Worm (Caenorhabditis elegans) whole organism, L4 larva: ENCODE results near the gene cox-6A.

Experiments used
- F10B5.3 ChIP-seq: sonication (generic microtip); optimal IDR thresholded peaks from 2 replicates; lab custom pipeline; 2016; ENCODE audit warnings: mild to moderate bottlenecking, missing genetic modification characterization, missing compliant biosample characterization
- F37D6.2 ChIP-seq: sonication (generic microtip); optimal IDR thresholded peaks from 2 replicates; lab custom pipeline; 2016; ENCODE audit warnings: mild to moderate bottlenecking, missing genetic modification characterization, missing compliant biosample characterization
- F44E2.7 ChIP-seq: fragments of 200-800 bp; sonication (Bioruptor generic); IDR thresholded peaks from 2 replicates; pipeline ENCODE4 v2.1.2; 2022; ENCODE audit warnings: missing genetic modification characterization, missing compliant biosample characterization
- T26A8.4 ChIP-seq: fragments of 200-800 bp; sonication (Bioruptor generic); IDR thresholded peaks from 2 replicates; pipeline ENCODE4 v1.3.6; 2022; ENCODE audit warnings: missing genetic modification characterization, missing compliant biosample characterization
- Y5F2A.4 ChIP-seq: fragments of 200-800 bp; sonication (Bioruptor generic); optimal IDR thresholded peaks from 2 replicates; lab custom pipeline; 2018; ENCODE audit warnings: mild to moderate bottlenecking, missing genetic modification characterization, missing compliant biosample characterization
- Y75B8A.6 ChIP-seq: fragments of 200-800 bp; sonication (Bioruptor generic); IDR thresholded peaks from 2 replicates; pipeline ENCODE4 v1.3.6; 2022; ENCODE audit warnings: missing genetic modification reagents, missing genetic modification characterization, missing compliant biosample characterization
- aly-2 ChIP-seq: sonication (generic microtip); optimal IDR thresholded peaks from 2 replicates; lab custom pipeline; 2018; ENCODE audit warnings: missing biosample characterization, missing genetic modification characterization
- ama-1 ChIP-seq: fragments of 150-350 bp; optimal IDR thresholded peaks from 2 replicates; lab custom pipeline; 2014; ENCODE audit warnings: inconsistent platforms, mixed read lengths
- attf-4 ChIP-seq: sonication (generic microtip); optimal IDR thresholded peaks from 3 replicates; lab custom pipeline; 2017; ENCODE audit warnings: missing biosample characterization, missing genetic modification characterization
- ceh-20 ChIP-seq: fragments of 200-800 bp; sonication (Bioruptor generic); IDR thresholded peaks from 2 replicates; pipeline ENCODE4 v1.3.6; 2022; ENCODE audit warnings: missing genetic modification reagents, missing genetic modification characterization, missing compliant biosample characterization
- ceh-44 ChIP-seq: fragments of 200-800 bp; sonication (Bioruptor generic); IDR thresholded peaks from 2 replicates; pipeline ENCODE4 v1.3.6; 2022; ENCODE audit warnings: missing genetic modification reagents, missing genetic modification characterization, missing compliant biosample characterization
- ctbp-1 ChIP-seq: fragments of 200-800 bp; sonication (Bioruptor generic); IDR thresholded peaks from 2 replicates; pipeline ENCODE4 v1.3.6; 2022; ENCODE audit warnings: missing genetic modification reagents, missing genetic modification characterization, missing compliant biosample characterization
- daf-16 ChIP-seq, 3 experiments: sonication (generic microtip); optimal IDR thresholded peaks; 2 replicates each; lab custom pipeline; 2016 to 2017; ENCODE audit warnings: missing genetic modification characterization in 3 of 3, missing genetic modification reagents in 3 of 3, mild to moderate bottlenecking in 2 of 3, missing compliant biosample characterization in 2 of 3, missing biosample characterization in 1 of 3, moderate library complexity in 1 of 3
- daf-8 ChIP-seq: fragments of 200-800 bp; sonication (Bioruptor generic); IDR thresholded peaks from 2 replicates; pipeline ENCODE4 v1.3.6; 2022; ENCODE audit warnings: missing genetic modification characterization, missing compliant biosample characterization
- dmd-6 ChIP-seq: fragments of 200-800 bp; sonication (Bioruptor generic); IDR thresholded peaks from 2 replicates; pipeline ENCODE4 v1.3.6; 2022; ENCODE audit warnings: missing genetic modification reagents, missing genetic modification characterization, missing compliant biosample characterization
- dpl-1 ChIP-seq: fragments of 150-350 bp; optimal IDR thresholded peaks from 2 replicates; lab custom pipeline; 2014; ENCODE audit warnings: missing biosample characterization, missing genetic modification reagents, missing genetic modification characterization
- egl-27 ChIP-seq: sonication (generic microtip); optimal IDR thresholded peaks from 3 replicates; lab custom pipeline; 2017; ENCODE audit warnings: missing biosample characterization, missing genetic modification reagents, missing genetic modification characterization
- fkh-10 ChIP-seq: fragments of 150-350 bp; optimal IDR thresholded peaks from 2 replicates; lab custom pipeline; 2014; ENCODE audit warnings: missing biosample characterization, missing genetic modification reagents, missing genetic modification characterization
- fos-1 ChIP-seq: fragments of 150-350 bp; optimal IDR thresholded peaks from 2 replicates; lab custom pipeline; 2014; ENCODE audit warnings: missing biosample characterization, missing genetic modification characterization
- hif-1 ChIP-seq, 2 experiments: sonication (generic microtip); optimal IDR thresholded peaks; 2 replicates each; lab custom pipeline; 2016 to 2017; ENCODE audit warnings: missing compliant biosample characterization in 2 of 2, missing genetic modification characterization in 2 of 2, missing genetic modification reagents in 2 of 2, missing genotype in 2 of 2, mild to moderate bottlenecking in 1 of 2
- hlh-11 ChIP-seq: fragments of 200-800 bp; sonication (Bioruptor generic); optimal IDR thresholded peaks from 2 replicates; lab custom pipeline; 2018; ENCODE audit warnings: mild to moderate bottlenecking, missing genetic modification characterization, missing compliant biosample characterization
- hlh-30 ChIP-seq: sonication (generic microtip); optimal IDR thresholded peaks from 2 replicates; lab custom pipeline; 2017; ENCODE audit warnings: antibody characterized with exemption, mild to moderate bottlenecking, missing genetic modification characterization, missing compliant biosample characterization; ENCODE audit not compliant: insufficient read depth
- lin-15B ChIP-seq: fragments of 150-350 bp; sonication (generic microtip); optimal IDR thresholded peaks from 3 replicates; lab custom pipeline; 2014; ENCODE audit warnings: missing biosample characterization, missing genetic modification characterization
- lin-38 ChIP-seq: fragments of 200-800 bp; sonication (Bioruptor generic); IDR thresholded peaks from 2 replicates; pipeline ENCODE4 v1.3.6; 2022; ENCODE audit warnings: missing genetic modification reagents, missing genetic modification characterization, missing compliant biosample characterization
- lin-39 ChIP-seq: fragments of 150-350 bp; optimal IDR thresholded peaks from 2 replicates; lab custom pipeline; 2014; ENCODE audit warnings: missing biosample characterization, missing genetic modification reagents, missing genetic modification characterization
- lir-3 ChIP-seq: sonication (generic microtip); optimal IDR thresholded peaks from 2 replicates; lab custom pipeline; 2016; ENCODE audit warnings: mild to moderate bottlenecking, missing genetic modification characterization, missing compliant biosample characterization
- madf-9 ChIP-seq: fragments of 200-800 bp; sonication (Bioruptor generic); conservative IDR thresholded peaks from 2 replicates; pipeline ENCODE4 v1.3.6; 2022; ENCODE audit warnings: missing genetic modification reagents, missing genetic modification characterization, missing compliant biosample characterization
- mdt-29 ChIP-seq: fragments of 200-800 bp; sonication (Bioruptor generic); IDR thresholded peaks from 2 replicates; pipeline ENCODE4 v1.3.6; 2022; ENCODE audit warnings: missing genetic modification reagents, missing genetic modification characterization, missing compliant biosample characterization
- mep-1 ChIP-seq: fragments of 150-350 bp; sonication (generic microtip); optimal IDR thresholded peaks from 3 replicates; lab custom pipeline; 2014; ENCODE audit warnings: missing biosample characterization, missing genetic modification characterization
- mxl-2 ChIP-seq: fragments of 200-800 bp; sonication (Bioruptor generic); conservative IDR thresholded peaks from 2 replicates; pipeline ENCODE4 v1.3.6; 2022; ENCODE audit warnings: missing genetic modification reagents, missing genetic modification characterization, missing compliant biosample characterization
- nhr-111 ChIP-seq: fragments of 200-800 bp; sonication (Bioruptor generic); optimal IDR thresholded peaks from 2 replicates; lab custom pipeline; 2018; ENCODE audit warnings: mild to moderate bottlenecking, missing genetic modification characterization, missing compliant biosample characterization
- nhr-28 ChIP-seq: fragments of 150-350 bp; optimal IDR thresholded peaks from 2 replicates; lab custom pipeline; 2014; ENCODE audit warnings: missing biosample characterization, missing genetic modification characterization
- nhr-77 ChIP-seq: fragments of 150-350 bp; optimal IDR thresholded peaks from 2 replicates; lab custom pipeline; 2014; ENCODE audit warnings: missing biosample characterization, missing genetic modification characterization
- php-3 ChIP-seq: fragments of 200-800 bp; sonication (Bioruptor generic); IDR thresholded peaks from 2 replicates; pipeline ENCODE4 v1.3.6; 2022; ENCODE audit warnings: missing genetic modification reagents, missing genetic modification characterization, missing compliant biosample characterization
- pqm-1 ChIP-seq: sonication (generic microtip); optimal IDR thresholded peaks from 2 replicates; lab custom pipeline; 2017; ENCODE audit warnings: missing biosample characterization, missing genetic modification characterization
- saeg-2 ChIP-seq: fragments of 200-800 bp; sonication (Bioruptor generic); IDR thresholded peaks from 2 replicates; pipeline ENCODE4 v1.3.6; 2022; ENCODE audit warnings: missing genetic modification reagents, missing genetic modification characterization, missing compliant biosample characterization
- sdz-12 ChIP-seq: fragments of 200-800 bp; sonication (Bioruptor generic); optimal IDR thresholded peaks from 2 replicates; lab custom pipeline; 2018; ENCODE audit warnings: mild to moderate bottlenecking, missing genetic modification characterization, missing compliant biosample characterization
- set-16 ChIP-seq: fragments of 200-800 bp; sonication (Bioruptor generic); IDR thresholded peaks from 2 replicates; pipeline ENCODE4 v1.3.6; 2022; ENCODE audit warnings: missing genetic modification reagents, missing genetic modification characterization, missing compliant biosample characterization
- skn-1 ChIP-seq: fragments of 150-350 bp; optimal IDR thresholded peaks from 2 replicates; lab custom pipeline; 2014; ENCODE audit warnings: missing biosample characterization, missing genetic modification characterization
- snpc-1.2 ChIP-seq: fragments of 200-800 bp; sonication (Bioruptor generic); IDR thresholded peaks from 2 replicates; pipeline ENCODE4 v1.3.6; 2022; ENCODE audit warnings: missing genetic modification reagents, missing genetic modification characterization, missing compliant biosample characterization
- snpc-4 ChIP-seq: fragments of 150-350 bp; optimal IDR thresholded peaks from 2 replicates; lab custom pipeline; 2014; ENCODE audit warnings: missing biosample characterization, missing genetic modification characterization
- spr-1 ChIP-seq: sonication (generic microtip); optimal IDR thresholded peaks from 2 replicates; lab custom pipeline; 2016; ENCODE audit warnings: mild to moderate bottlenecking, missing genetic modification characterization, missing compliant biosample characterization
- tra-1 ChIP-seq: fragments of 200-800 bp; sonication (Bioruptor generic); IDR thresholded peaks from 2 replicates; pipeline ENCODE4 v1.3.6; 2022; ENCODE audit warnings: missing genetic modification reagents, missing genetic modification characterization, missing compliant biosample characterization
- unc-130 ChIP-seq: sonication (generic microtip); optimal IDR thresholded peaks from 2 replicates; lab custom pipeline; 2016; ENCODE audit warnings: missing genetic modification reagents, missing genetic modification characterization, missing compliant biosample characterization
- unc-39 ChIP-seq: sonication (generic microtip); optimal IDR thresholded peaks from 2 replicates; lab custom pipeline; 2017; ENCODE audit warnings: missing biosample characterization, missing genetic modification characterization
- unc-62 ChIP-seq, 3 experiments: fragments of 150-350 bp in 1 of 3; sonication (generic microtip); optimal IDR thresholded peaks in 2 of 3; peaks in 1 of 3; 1 replicate in 1 of 3; 2 replicates in 2 of 3; lab custom pipeline; 2014 to 2017; ENCODE audit warnings: missing biosample characterization in 3 of 3, missing genetic modification characterization in 3 of 3, missing genetic modification reagents in 3 of 3, missing genotype in 1 of 3
- vab-7 ChIP-seq: fragments of 200-800 bp; sonication (Bioruptor generic); IDR thresholded peaks from 2 replicates; pipeline ENCODE4 v1.3.6; 2022; ENCODE audit warnings: missing genetic modification reagents, missing genetic modification characterization, missing compliant biosample characterization
- zfp-2 ChIP-seq: sonication (generic microtip); optimal IDR thresholded peaks from 2 replicates; lab custom pipeline; 2016; ENCODE audit warnings: mild to moderate bottlenecking, missing genetic modification characterization, missing compliant biosample characterization
- zfp-3 ChIP-seq: fragments of 200-800 bp; sonication (Bioruptor generic); conservative IDR thresholded peaks from 2 replicates; pipeline ENCODE4 v1.3.6; 2022; ENCODE audit warnings: missing genetic modification reagents, missing genetic modification characterization, missing compliant biosample characterization
- zip-2 ChIP-seq: fragments of 150-350 bp; optimal IDR thresholded peaks from 2 replicates; lab custom pipeline; 2014; ENCODE audit warnings: missing biosample characterization, missing genetic modification characterization

The cox-6A gene

ce11 chrIII:5085529-5085928 is 4.0 kb downstream of the cox-6A start, which contains the start of gene cah-1:
Gene cah-1, minus strand, starts transcription at chrIII:5085629.
- TF ChIP-seq lir-3 (tag; lab: Kevin White, UChicago): no peak
- no peak for TF ChIP-seq egl-27 (tag; lab: Kevin White, UChicago)
- TF ChIP-seq F10B5.3 (tag; lab: Kevin White, UChicago): no peak
- no peak for TF ChIP-seq set-16 (GFP tag; lab: Robert Waterston, UW)
- no peak for TF ChIP-seq ctbp-1 (GFP tag; lab: Robert Waterston, UW)
- TF ChIP-seq snpc-4: no peak
- TF ChIP-seq mep-1 (tag; lab: Kevin White, UChicago): no peak

DNA sequence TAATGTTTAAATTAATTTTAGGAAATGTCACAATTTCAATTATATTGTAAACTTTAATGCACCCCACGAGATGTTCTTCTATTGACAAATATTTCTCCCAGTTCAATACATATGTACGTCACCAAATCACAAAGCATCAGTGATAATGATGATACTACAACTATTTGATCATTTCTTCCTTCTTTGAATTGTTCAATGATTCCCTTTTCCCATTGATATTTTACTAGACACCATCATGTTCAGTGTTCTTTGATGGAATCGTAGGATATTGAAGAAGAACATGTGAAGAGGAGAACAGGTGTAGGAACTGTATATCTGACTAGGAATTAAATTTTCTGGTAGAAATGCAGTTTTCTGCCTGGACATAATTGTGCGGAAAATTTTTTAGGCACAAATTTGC is 8.0 kb downstream of the cox-6A start:
- TF ChIP-seq unc-62 (GFP tag; optimal IDR thresholded peaks at IDR 0.05 in 1 of 2; lab: Kevin White, UChicago): peak in 1 of 2 experiments; percentile 88
- no peak for TF ChIP-seq unc-62 (tag; optimal IDR thresholded peaks at IDR 0.05; lab: Kevin White, UChicago)
- no peak for TF ChIP-seq F37D6.2
- TF ChIP-seq zip-2 (tag; lab: Kevin White, UChicago): no peak
- TF ChIP-seq snpc-4: no peak
- TF ChIP-seq ceh-20 (GFP tag; lab: Robert Waterston, UW): no peak
- TF ChIP-seq attf-4: no peak
- no peak for TF ChIP-seq T26A8.4 (GFP tag; lab: Robert Waterston, UW)
- no peak for TF ChIP-seq skn-1 (tag; lab: Kevin White, UChicago)
- no peak for TF ChIP-seq unc-39 (tag; lab: Kevin White, UChicago)
- TF ChIP-seq spr-1: no peak
- no peak for TF ChIP-seq F44E2.7 (GFP tag; lab: Robert Waterston, UW)
- TF ChIP-seq dpl-1 (GFP tag; lab: Kevin White, UChicago): no peak
- TF ChIP-seq daf-8: no peak
- TF ChIP-seq ceh-44 (GFP tag; lab: Robert Waterston, UW): no peak
- TF ChIP-seq fkh-10 (GFP tag; lab: Kevin White, UChicago): no peak
- no peak for TF ChIP-seq hif-1 (tag; optimal IDR thresholded peaks at IDR 0.05; lab: Kevin White, UChicago)
- TF ChIP-seq Y5F2A.4: no peak
- no peak for TF ChIP-seq saeg-2 (GFP tag; lab: Robert Waterston, UW)
- TF ChIP-seq unc-130: no peak
- TF ChIP-seq madf-9: no peak
- TF ChIP-seq snpc-1.2: no peak
- no peak for TF ChIP-seq zfp-3
- no peak for TF ChIP-seq lin-15B (tag; lab: Kevin White, UChicago)
- no peak for TF ChIP-seq nhr-77 (tag; lab: Kevin White, UChicago)
- TF ChIP-seq hlh-30 (tag; lab: Kevin White, UChicago): peak; percentile 20
- TF ChIP-seq php-3 (GFP tag; lab: Robert Waterston, UW): no peak
- no peak for TF ChIP-seq daf-16 (GFP tag; optimal IDR thresholded peaks at IDR 0.05; lab: Kevin White, UChicago)
- no peak for TF ChIP-seq daf-16 (tag; optimal IDR thresholded peaks at IDR 0.05; lab: Kevin White, UChicago)
- no peak for TF ChIP-seq tra-1 (GFP tag; lab: Robert Waterston, UW)
- TF ChIP-seq Y75B8A.6: no peak
- TF ChIP-seq pqm-1: no peak
- no peak for TF ChIP-seq mdt-29 (GFP tag; lab: Robert Waterston, UW)
- no peak for TF ChIP-seq ama-1 (lab: Kevin White, UChicago)
- no peak for TF ChIP-seq vab-7 (GFP tag; lab: Robert Waterston, UW)
- no peak for TF ChIP-seq lin-38
- no peak for TF ChIP-seq aly-2 (tag; lab: Kevin White, UChicago)
- no peak for TF ChIP-seq nhr-111 (GFP tag; lab: Kevin White, UChicago)
- TF ChIP-seq sdz-12 (GFP tag; lab: Kevin White, UChicago): no peak
- TF ChIP-seq hlh-11 (tag; lab: Kevin White, UChicago): peak; percentile 27
- TF ChIP-seq lin-39: no peak
- TF ChIP-seq zfp-2 (tag; lab: Kevin White, UChicago): no peak
- TF ChIP-seq fos-1 (tag; lab: Kevin White, UChicago): no peak
- no peak for TF ChIP-seq mxl-2 (GFP tag; lab: Robert Waterston, UW)
- TF ChIP-seq dmd-6: 0 out of 2 replicates have a peak, but pooled peaks have one; percentile 21
- peak; percentile 44 for TF ChIP-seq nhr-28 (tag; lab: Kevin White, UChicago)
